Worm (Caenorhabditis elegans) whole organism, L4 larva: ENCODE data around the gene M03A8.3.

Source experiments
- F26F4.8 ChIP-seq: fragments of 200-800 bp; sonication (Bioruptor generic); conservative IDR thresholded peaks from 2 replicates; pipeline ENCODE4 v1.3.6; 2022; ENCODE audit warnings: missing genetic modification characterization, missing compliant biosample characterization
- F44E2.7 ChIP-seq: fragments of 200-800 bp; sonication (Bioruptor generic); IDR thresholded peaks from 2 replicates; pipeline ENCODE4 v2.1.2; 2022; ENCODE audit warnings: missing genetic modification characterization, missing compliant biosample characterization
- F49E8.2 ChIP-seq: sonication (generic microtip); optimal IDR thresholded peaks from 2 replicates; lab custom pipeline; 2016; ENCODE audit warnings: missing compliant biosample characterization, mild to moderate bottlenecking, missing genetic modification characterization, borderline replicate concordance
- R02D3.7 ChIP-seq: fragments of 150-350 bp; sonication (generic microtip); optimal IDR thresholded peaks from 3 replicates; lab custom pipeline; 2014; ENCODE audit warnings: missing biosample characterization, missing genetic modification characterization
- T20F7.1 ChIP-seq: fragments of 200-800 bp; sonication (Bioruptor generic); optimal IDR thresholded peaks from 2 replicates; lab custom pipeline; 2018; ENCODE audit warnings: mild to moderate bottlenecking, missing genetic modification characterization, missing compliant biosample characterization
- Y105C5A.15 ChIP-seq: fragments of 200-800 bp; sonication (Bioruptor generic); IDR thresholded peaks from 2 replicates; pipeline ENCODE4 v1.3.6; 2022; ENCODE audit warnings: missing genetic modification characterization, missing compliant biosample characterization
- ZK337.2 ChIP-seq: fragments of 200-800 bp; sonication (Bioruptor generic); IDR thresholded peaks from 2 replicates; pipeline ENCODE4 v1.3.6; 2022; ENCODE audit warnings: missing genetic modification reagents, missing genetic modification characterization, missing compliant biosample characterization
- aha-1 ChIP-seq: fragments of 150-350 bp; peaks from one replicate; lab custom pipeline; 2014; ENCODE audit warnings: missing biosample characterization, missing genetic modification characterization
- arid-1 ChIP-seq: fragments of 200-800 bp; sonication (Bioruptor generic); conservative IDR thresholded peaks from 2 replicates; pipeline ENCODE4 v1.3.6; 2022; ENCODE audit warnings: missing genetic modification reagents, missing genetic modification characterization, missing compliant biosample characterization
- attf-4 ChIP-seq: sonication (generic microtip); optimal IDR thresholded peaks from 3 replicates; lab custom pipeline; 2017; ENCODE audit warnings: missing biosample characterization, missing genetic modification characterization
- ceh-20 ChIP-seq: fragments of 200-800 bp; sonication (Bioruptor generic); IDR thresholded peaks from 2 replicates; pipeline ENCODE4 v1.3.6; 2022; ENCODE audit warnings: missing genetic modification reagents, missing genetic modification characterization, missing compliant biosample characterization
- ceh-28 ChIP-seq: fragments of 150-350 bp; optimal IDR thresholded peaks from 2 replicates; lab custom pipeline; 2014; ENCODE audit warnings: missing biosample characterization, missing genetic modification reagents, missing genetic modification characterization
- ceh-62 ChIP-seq: sonication (generic microtip); optimal IDR thresholded peaks from 2 replicates; lab custom pipeline; 2017; ENCODE audit warnings: missing biosample characterization, missing genetic modification characterization
- ceh-82 ChIP-seq: sonication (generic microtip); optimal IDR thresholded peaks from 2 replicates; lab custom pipeline; 2017; ENCODE audit warnings: missing biosample characterization, missing genetic modification characterization
- ces-1 ChIP-seq: fragments of 150-350 bp; sonication (generic microtip); optimal IDR thresholded peaks from 4 replicates; lab custom pipeline; 2014; ENCODE audit warnings: missing biosample characterization, missing genetic modification reagents, missing genetic modification characterization
- ctbp-1 ChIP-seq: fragments of 200-800 bp; sonication (Bioruptor generic); IDR thresholded peaks from 2 replicates; pipeline ENCODE4 v1.3.6; 2022; ENCODE audit warnings: missing genetic modification reagents, missing genetic modification characterization, missing compliant biosample characterization
- daf-19 ChIP-seq: fragments of 200-800 bp; sonication (Bioruptor generic); conservative IDR thresholded peaks from 2 replicates; pipeline ENCODE4 v1.3.6; 2022; ENCODE audit warnings: missing genetic modification characterization, missing compliant biosample characterization
- dmd-6 ChIP-seq: fragments of 200-800 bp; sonication (Bioruptor generic); IDR thresholded peaks from 2 replicates; pipeline ENCODE4 v1.3.6; 2022; ENCODE audit warnings: missing genetic modification reagents, missing genetic modification characterization, missing compliant biosample characterization
- egl-27 ChIP-seq: sonication (generic microtip); optimal IDR thresholded peaks from 3 replicates; lab custom pipeline; 2017; ENCODE audit warnings: missing biosample characterization, missing genetic modification reagents, missing genetic modification characterization
- egl-43 ChIP-seq: fragments of 200-800 bp; sonication (Bioruptor generic); IDR thresholded peaks from 2 replicates; pipeline ENCODE4 v1.3.6; 2022; ENCODE audit warnings: missing genetic modification reagents, missing genetic modification characterization, missing compliant biosample characterization
- gei-8 ChIP-seq: fragments of 200-800 bp; sonication (Bioruptor generic); optimal IDR thresholded peaks from 2 replicates; lab custom pipeline; 2018; ENCODE audit warnings: mild to moderate bottlenecking, missing genetic modification characterization, missing compliant biosample characterization
- hif-1 ChIP-seq, 2 experiments: sonication (generic microtip); optimal IDR thresholded peaks; 2 replicates each; lab custom pipeline; 2016 to 2017; ENCODE audit warnings: missing compliant biosample characterization in 2 of 2, missing genetic modification characterization in 2 of 2, missing genetic modification reagents in 2 of 2, missing genotype in 2 of 2, mild to moderate bottlenecking in 1 of 2
- hlh-11 ChIP-seq: fragments of 200-800 bp; sonication (Bioruptor generic); optimal IDR thresholded peaks from 2 replicates; lab custom pipeline; 2018; ENCODE audit warnings: mild to moderate bottlenecking, missing genetic modification characterization, missing compliant biosample characterization
- jun-1 ChIP-seq: fragments of 150-350 bp; optimal IDR thresholded peaks from 2 replicates; lab custom pipeline; 2014; ENCODE audit warnings: missing biosample characterization, missing genetic modification reagents, missing genetic modification characterization
- lim-7 ChIP-seq: fragments of 200-800 bp; sonication (Bioruptor generic); IDR thresholded peaks from 2 replicates; pipeline ENCODE4 v1.3.6; 2022; ENCODE audit warnings: missing genetic modification characterization, missing compliant biosample characterization
- lin-15B ChIP-seq: fragments of 150-350 bp; sonication (generic microtip); optimal IDR thresholded peaks from 3 replicates; lab custom pipeline; 2014; ENCODE audit warnings: missing biosample characterization, missing genetic modification characterization
- lin-29 ChIP-seq: fragments of 200-800 bp; sonication (Bioruptor generic); IDR thresholded peaks from 2 replicates; pipeline ENCODE4 v1.3.6; 2022; ENCODE audit warnings: missing genetic modification reagents, missing genetic modification characterization, missing compliant biosample characterization
- lin-38 ChIP-seq: fragments of 200-800 bp; sonication (Bioruptor generic); IDR thresholded peaks from 2 replicates; pipeline ENCODE4 v1.3.6; 2022; ENCODE audit warnings: missing genetic modification reagents, missing genetic modification characterization, missing compliant biosample characterization
- lin-39 ChIP-seq: fragments of 150-350 bp; optimal IDR thresholded peaks from 2 replicates; lab custom pipeline; 2014; ENCODE audit warnings: missing biosample characterization, missing genetic modification reagents, missing genetic modification characterization
- lir-3 ChIP-seq: sonication (generic microtip); optimal IDR thresholded peaks from 2 replicates; lab custom pipeline; 2016; ENCODE audit warnings: mild to moderate bottlenecking, missing genetic modification characterization, missing compliant biosample characterization
- madf-9 ChIP-seq: fragments of 200-800 bp; sonication (Bioruptor generic); conservative IDR thresholded peaks from 2 replicates; pipeline ENCODE4 v1.3.6; 2022; ENCODE audit warnings: missing genetic modification reagents, missing genetic modification characterization, missing compliant biosample characterization
- mdl-1 ChIP-seq, 2 experiments: fragments of 150-350 bp in 1 of 2; sonication (generic microtip) in 1 of 2; optimal IDR thresholded peaks; 2 replicates each; lab custom pipeline; 2014 to 2017; ENCODE audit warnings: missing biosample characterization in 2 of 2, missing genetic modification characterization in 2 of 2
- mdt-29 ChIP-seq: fragments of 200-800 bp; sonication (Bioruptor generic); IDR thresholded peaks from 2 replicates; pipeline ENCODE4 v1.3.6; 2022; ENCODE audit warnings: missing genetic modification reagents, missing genetic modification characterization, missing compliant biosample characterization
- mep-1 ChIP-seq: fragments of 150-350 bp; sonication (generic microtip); optimal IDR thresholded peaks from 3 replicates; lab custom pipeline; 2014; ENCODE audit warnings: missing biosample characterization, missing genetic modification characterization
- mxl-3 ChIP-seq: fragments of 200-800 bp; sonication (Bioruptor generic); optimal IDR thresholded peaks from 2 replicates; lab custom pipeline; 2018; ENCODE audit warnings: mild to moderate bottlenecking, missing genetic modification characterization, missing compliant biosample characterization
- nhr-102 ChIP-seq: sonication (generic microtip); optimal IDR thresholded peaks from 2 replicates; lab custom pipeline; 2016; ENCODE audit warnings: mild to moderate bottlenecking, missing genetic modification characterization, moderate library complexity, missing compliant biosample characterization
- nhr-11 ChIP-seq: fragments of 150-350 bp; optimal IDR thresholded peaks from 2 replicates; lab custom pipeline; 2014; ENCODE audit warnings: missing biosample characterization, missing genetic modification characterization
- nhr-111 ChIP-seq: fragments of 200-800 bp; sonication (Bioruptor generic); optimal IDR thresholded peaks from 2 replicates; lab custom pipeline; 2018; ENCODE audit warnings: mild to moderate bottlenecking, missing genetic modification characterization, missing compliant biosample characterization
- nhr-42 ChIP-seq: fragments of 200-800 bp; sonication (Bioruptor generic); IDR thresholded peaks from 2 replicates; pipeline ENCODE4 v1.3.6; 2022; ENCODE audit warnings: missing genetic modification characterization, missing compliant biosample characterization
- nhr-48 ChIP-seq: sonication (generic microtip); optimal IDR thresholded peaks from 2 replicates; lab custom pipeline; 2016; ENCODE audit warnings: mild to moderate bottlenecking, missing genetic modification characterization, missing compliant biosample characterization
- nhr-77 ChIP-seq: fragments of 150-350 bp; optimal IDR thresholded peaks from 2 replicates; lab custom pipeline; 2014; ENCODE audit warnings: missing biosample characterization, missing genetic modification characterization
- pqm-1 ChIP-seq: sonication (generic microtip); optimal IDR thresholded peaks from 2 replicates; lab custom pipeline; 2017; ENCODE audit warnings: missing biosample characterization, missing genetic modification characterization
- sdz-12 ChIP-seq: fragments of 200-800 bp; sonication (Bioruptor generic); optimal IDR thresholded peaks from 2 replicates; lab custom pipeline; 2018; ENCODE audit warnings: mild to moderate bottlenecking, missing genetic modification characterization, missing compliant biosample characterization
- snpc-1.2 ChIP-seq: fragments of 200-800 bp; sonication (Bioruptor generic); IDR thresholded peaks from 2 replicates; pipeline ENCODE4 v1.3.6; 2022; ENCODE audit warnings: missing genetic modification reagents, missing genetic modification characterization, missing compliant biosample characterization
- tra-1 ChIP-seq: fragments of 200-800 bp; sonication (Bioruptor generic); IDR thresholded peaks from 2 replicates; pipeline ENCODE4 v1.3.6; 2022; ENCODE audit warnings: missing genetic modification reagents, missing genetic modification characterization, missing compliant biosample characterization
- unc-62 ChIP-seq, 3 experiments: fragments of 150-350 bp in 1 of 3; sonication (generic microtip); optimal IDR thresholded peaks in 2 of 3; peaks in 1 of 3; 1 replicate in 1 of 3; 2 replicates in 2 of 3; lab custom pipeline; 2014 to 2017; ENCODE audit warnings: missing biosample characterization in 3 of 3, missing genetic modification characterization in 3 of 3, missing genetic modification reagents in 3 of 3, missing genotype in 1 of 3
- zfp-3 ChIP-seq: fragments of 200-800 bp; sonication (Bioruptor generic); conservative IDR thresholded peaks from 2 replicates; pipeline ENCODE4 v1.3.6; 2022; ENCODE audit warnings: missing genetic modification reagents, missing genetic modification characterization, missing compliant biosample characterization
- zip-11 ChIP-seq: fragments of 200-800 bp; sonication (Bioruptor generic); IDR thresholded peaks from 2 replicates; pipeline ENCODE4 v1.3.6; 2022; ENCODE audit warnings: missing genetic modification characterization, missing compliant biosample characterization
- ztf-11 ChIP-seq: fragments of 150-350 bp; optimal IDR thresholded peaks from 2 replicates; lab custom pipeline; 2014; ENCODE audit warnings: missing biosample characterization, missing genetic modification characterization

M03A8.3 gene

DNA sequence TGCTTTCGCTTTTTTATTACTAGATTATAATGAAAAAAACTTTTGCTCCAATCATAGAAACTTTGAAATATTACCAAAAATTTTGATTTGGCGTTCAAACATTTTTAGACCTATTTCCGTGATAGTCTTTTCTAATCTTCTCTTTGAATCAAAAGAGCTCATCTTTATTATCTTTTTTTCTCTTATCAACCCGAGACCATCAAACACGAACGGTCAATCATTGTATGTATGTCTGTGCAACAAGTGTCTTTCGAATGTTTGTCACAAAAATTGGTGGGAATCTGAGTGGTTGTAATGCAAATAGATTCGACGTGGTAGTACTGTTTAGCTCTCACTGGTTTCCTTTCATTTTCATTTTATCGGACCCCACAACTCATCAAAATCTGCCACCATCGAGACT, at the start of gene M03A8.3:
Gene M03A8.3, plus strand, starts transcription at position 278 of the 400 bp plus-strand sequence.
- TF ChIP-seq aha-1 (tag; lab: Kevin White, UChicago) (peak; percentile 71), hlh-11 (tag; lab: Kevin White, UChicago) (peak; percentile 19), daf-19 (GFP tag; lab: Robert Waterston, UW) (no peak)

DNA sequence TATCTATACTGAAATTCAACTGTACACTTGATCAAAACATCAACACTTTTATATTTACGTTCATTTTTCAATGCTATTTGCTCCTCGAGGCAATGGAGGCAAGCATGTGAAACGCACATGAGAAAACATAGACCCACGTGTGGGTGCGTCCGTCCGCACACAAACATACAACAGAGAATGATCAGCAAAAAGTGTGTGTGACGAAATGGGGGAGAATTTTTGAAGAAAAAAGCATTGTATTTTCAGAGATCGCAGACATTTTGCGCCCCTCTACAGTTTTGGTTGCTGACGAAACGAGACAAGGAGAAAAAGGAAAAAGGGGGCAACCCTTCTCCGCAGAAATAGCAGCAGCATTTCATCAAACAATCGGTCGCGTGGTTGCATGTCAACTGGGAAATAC, 49.7 kb upstream of the M03A8.3 start:
- TF ChIP-seq F49E8.2 (tag; lab: Kevin White, UChicago) (no peak), F26F4.8 (GFP tag; lab: Robert Waterston, UW) (no peak), T20F7.1 (GFP tag; lab: Kevin White, UChicago) (peak; percentile 45), nhr-77 (tag; lab: Kevin White, UChicago) (peak; percentile 87), lin-15B (tag; lab: Kevin White, UChicago) (no peak), madf-9 (GFP tag; lab: Robert Waterston, UW) (peak; percentile 41; the same call in 1 of the 2 replicates), mep-1 (tag; lab: Kevin White, UChicago) (peak; percentile 87), ztf-11 (tag; lab: Kevin White, UChicago) (no peak), nhr-102 (peak; percentile 86), arid-1 (GFP tag; lab: Robert Waterston, UW) (0 out of 2 replicates have a peak, but pooled peaks have one; percentile 39), dmd-6 (peak; percentile 98), attf-4 (tag; lab: Kevin White, UChicago) (no peak), unc-62 (GFP tag; optimal IDR thresholded peaks at IDR 0.05 in 1 of 2; lab: Kevin White, UChicago) (peak in 1 of 2 experiments; percentile 96), unc-62 (tag; optimal IDR thresholded peaks at IDR 0.05; lab: Kevin White, UChicago) (no peak), egl-43 (GFP tag; lab: Robert Waterston, UW) (peak; percentile 65), snpc-1.2 (GFP tag; lab: Robert Waterston, UW) (no peak), zfp-3 (GFP tag; lab: Robert Waterston, UW) (peak; percentile 20; the same call in 1 of the 2 replicates), lin-38 (GFP tag; lab: Robert Waterston, UW) (peak; percentile 52), nhr-48 (tag; lab: Kevin White, UChicago) (peak; percentile 98), nhr-11 (tag; lab: Kevin White, UChicago) (peak; percentile 77), lin-39 (tag; lab: Kevin White, UChicago) (no peak), ces-1 (no peak), gei-8 (GFP tag; lab: Kevin White, UChicago) (peak; percentile 93), tra-1 (GFP tag; lab: Robert Waterston, UW) (peak; percentile 89), hif-1 (tag; optimal IDR thresholded peaks at IDR 0.05; lab: Kevin White, UChicago) (peak; percentile 64 to 84), nhr-111 (GFP tag; lab: Kevin White, UChicago) (no peak), lir-3 (no peak), jun-1 (tag; lab: Kevin White, UChicago) (peak; percentile 75), nhr-42 (GFP tag; lab: Robert Waterston, UW) (0 out of 2 replicates have a peak, but pooled peaks have one; percentile 38), pqm-1 (tag; lab: Kevin White, UChicago) (peak; percentile 31), mxl-3 (peak; percentile 89), zip-11 (GFP tag; lab: Robert Waterston, UW) (no peak), F44E2.7 (no peak), lim-7 (GFP tag; lab: Robert Waterston, UW) (no peak), mdt-29 (peak; percentile 83), ceh-28 (tag; lab: Kevin White, UChicago) (no peak), ceh-62 (tag; lab: Kevin White, UChicago) (no peak), sdz-12 (GFP tag; lab: Kevin White, UChicago) (no peak), lin-29 (GFP tag; lab: Robert Waterston, UW) (peak; percentile 44; the same call in 1 of the 2 replicates), ceh-82 (tag; lab: Kevin White, UChicago) (no peak), ZK337.2 (GFP tag; lab: Robert Waterston, UW) (no peak), Y105C5A.15 (no peak), R02D3.7 (no peak), egl-27 (no peak), mdl-1 (tag; optimal IDR thresholded peaks at IDR 0.05; lab: Kevin White, UChicago) (peak in 1 of 2 experiments; percentile 100), ctbp-1 (GFP tag; lab: Robert Waterston, UW) (peak; percentile 52; the same call in 1 of the 2 replicates), ceh-20 (0 out of 2 replicates have a peak, but pooled peaks have one; percentile 47)
